Fruit fly (Drosophila melanogaster): Measurements from ENCODE around the gene CG15812.

DNA sequence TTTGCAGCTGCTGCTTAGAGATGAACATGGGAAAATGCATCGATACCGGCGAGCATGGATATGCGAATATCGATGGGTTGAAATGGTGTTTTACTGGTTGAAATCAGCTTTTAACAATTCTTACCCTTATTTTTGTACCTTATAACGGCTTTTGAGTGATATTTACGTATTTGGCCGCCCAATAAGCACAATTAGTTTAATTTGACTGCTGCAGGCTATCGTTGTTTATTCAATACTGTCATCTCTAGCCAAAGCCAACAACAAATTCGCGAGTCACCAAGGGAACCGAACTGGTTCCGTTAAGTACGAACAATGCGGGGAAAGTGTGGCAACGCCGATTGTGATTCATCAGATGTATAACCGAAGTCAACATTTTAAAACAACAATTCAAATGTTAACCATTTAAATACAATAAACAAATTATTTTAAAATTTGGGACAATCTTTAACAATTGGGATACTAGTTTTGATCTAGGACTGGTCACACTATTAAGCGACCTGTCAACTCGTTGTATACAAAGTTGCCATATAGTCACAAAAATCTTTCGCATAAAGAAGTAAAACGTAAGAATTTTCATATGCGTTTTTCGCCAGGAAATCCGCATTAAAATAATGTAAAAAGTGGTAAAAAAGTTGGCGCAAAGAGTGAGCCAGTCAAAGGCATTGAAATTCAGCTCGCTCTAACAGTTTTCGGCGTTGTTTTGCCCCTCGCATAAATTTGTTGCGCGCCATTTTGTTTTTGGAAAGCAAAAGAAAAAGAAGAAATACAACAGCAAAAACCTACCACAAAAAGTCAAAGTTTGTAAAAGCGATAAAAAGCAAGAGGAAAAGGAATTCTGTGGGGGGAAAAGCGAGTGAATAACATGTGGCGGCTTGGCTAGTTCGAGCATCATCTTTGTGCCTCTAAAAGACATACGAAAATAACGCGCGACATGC is 11.4 kb upstream of the CG15812 start, which contains the start of the genes Usp5 and BtbVII:
- TF ChIP-seq CG17806 (tag; optimal IDR thresholded peaks at IDR 0.05) = no peak
- no peak for TF ChIP-seq D1 (tag; optimal IDR thresholded peaks at IDR 0.05)
- TF ChIP-seq CG8159 (tag; optimal IDR thresholded peaks at IDR 0.05) = peak; percentile 48
- TF ChIP-seq CG32121 (GFP tag; IDR thresholded peaks at IDR 0.05) = no peak
- peak; percentile 27 for TF ChIP-seq CG9948 (tag; optimal IDR thresholded peaks at IDR 0.05)

Measured in whole organism, pupa.